Worm (Caenorhabditis elegans) whole organism, L2 larva: ENCODE results near the gene rrc-1.
A peak's percentile ranks its signal among the peaks of the same experiment; 100 is the strongest.

Experiments used
- F13H6.1 ChIP-seq: sonication (generic microtip); optimal IDR thresholded peaks from 2 replicates; lab custom pipeline; 2016; ENCODE audit warnings: missing genetic modification characterization, missing compliant biosample characterization
- R02D3.7 ChIP-seq: fragments of 150-350 bp; optimal IDR thresholded peaks from 2 replicates; lab custom pipeline; 2014; ENCODE audit warnings: missing biosample characterization, missing genetic modification characterization
- Y55F3AM.14 ChIP-seq: fragments of 200-800 bp; sonication (Bioruptor generic); optimal IDR thresholded peaks from 2 replicates; lab custom pipeline; 2018; ENCODE audit warnings: mild to moderate bottlenecking, missing genetic modification characterization, missing compliant biosample characterization
- ZK546.5 ChIP-seq: sonication (generic microtip); optimal IDR thresholded peaks from 2 replicates; lab custom pipeline; 2017; ENCODE audit warnings: missing biosample characterization, missing genetic modification characterization
- alr-1 ChIP-seq: fragments of 150-350 bp; optimal IDR thresholded peaks from 2 replicates; lab custom pipeline; 2014; ENCODE audit warnings: missing biosample characterization, missing genetic modification characterization
- aly-2 ChIP-seq: fragments of 150-350 bp; optimal IDR thresholded peaks from 2 replicates; lab custom pipeline; 2014; ENCODE audit warnings: missing biosample characterization, missing genetic modification characterization
- ama-1 ChIP-seq: fragments of 150-350 bp; optimal IDR thresholded peaks from 2 replicates; lab custom pipeline; 2018; ENCODE audit warnings: inconsistent platforms
- blmp-1 ChIP-seq: sonication (generic microtip); optimal IDR thresholded peaks from 2 replicates; lab custom pipeline; 2017; ENCODE audit warnings: missing genetic modification characterization, mild to moderate bottlenecking, missing compliant biosample characterization, antibody characterized with exemption, moderate library complexity; ENCODE audit not compliant: insufficient read depth
- ceh-16 ChIP-seq: fragments of 150-350 bp; optimal IDR thresholded peaks from 2 replicates; lab custom pipeline; 2014; ENCODE audit warnings: missing biosample characterization, missing genetic modification characterization
- ceh-82 ChIP-seq: fragments of 150-350 bp; optimal IDR thresholded peaks from 2 replicates; lab custom pipeline; 2014; ENCODE audit warnings: missing biosample characterization, missing genetic modification characterization
- crh-2 ChIP-seq: sonication (generic microtip); optimal IDR thresholded peaks from 2 replicates; lab custom pipeline; 2017; ENCODE audit warnings: missing biosample characterization, missing genetic modification characterization
- dmd-4 ChIP-seq: sonication (generic microtip); optimal IDR thresholded peaks from 2 replicates; lab custom pipeline; 2017; ENCODE audit warnings: missing biosample characterization, missing genetic modification characterization
- egl-27 ChIP-seq: sonication (generic microtip); optimal IDR thresholded peaks from 3 replicates; lab custom pipeline; 2017; ENCODE audit warnings: missing biosample characterization, missing genetic modification reagents, missing genetic modification characterization
- elt-3 ChIP-seq: sonication (generic microtip); optimal IDR thresholded peaks from 2 replicates; lab custom pipeline; 2017; ENCODE audit warnings: missing biosample characterization, missing genetic modification characterization
- fos-1 ChIP-seq: fragments of 150-350 bp; optimal IDR thresholded peaks from 2 replicates; lab custom pipeline; 2014; ENCODE audit warnings: missing biosample characterization, missing genetic modification characterization
- gmeb-1 ChIP-seq: fragments of 150-350 bp; optimal IDR thresholded peaks from 2 replicates; lab custom pipeline; 2014; ENCODE audit warnings: missing biosample characterization, missing genetic modification characterization
- lin-13 ChIP-seq: fragments of 150-350 bp; optimal IDR thresholded peaks from 2 replicates; lab custom pipeline; 2014; ENCODE audit warnings: missing biosample characterization, missing genetic modification reagents, missing genetic modification characterization
- lin-39 ChIP-seq: fragments of 150-350 bp; optimal IDR thresholded peaks from 2 replicates; lab custom pipeline; 2014; ENCODE audit warnings: missing biosample characterization, missing genetic modification reagents, missing genetic modification characterization
- lsy-2 ChIP-seq, 2 experiments: fragments of 150-350 bp in 1 of 2; sonication (generic microtip) in 1 of 2; optimal IDR thresholded peaks; 2 replicates each; lab custom pipeline; 2014 to 2017; ENCODE audit warnings: missing biosample characterization in 2 of 2, missing genetic modification characterization in 2 of 2
- mbf-1 ChIP-seq: sonication (generic microtip); optimal IDR thresholded peaks from 2 replicates; lab custom pipeline; 2017; ENCODE audit warnings: missing biosample characterization, missing genetic modification characterization
- nhr-11 ChIP-seq: fragments of 150-350 bp; optimal IDR thresholded peaks from 2 replicates; lab custom pipeline; 2014; ENCODE audit warnings: missing biosample characterization, missing genetic modification characterization
- nhr-12 ChIP-seq: fragments of 150-350 bp; optimal IDR thresholded peaks from 2 replicates; lab custom pipeline; 2014; ENCODE audit warnings: missing biosample characterization, missing genetic modification characterization
- nhr-129 ChIP-seq: fragments of 150-350 bp; optimal IDR thresholded peaks from 2 replicates; lab custom pipeline; 2014; ENCODE audit warnings: missing biosample characterization, missing genetic modification characterization
- nhr-21 ChIP-seq: fragments of 150-350 bp; optimal IDR thresholded peaks from 2 replicates; lab custom pipeline; 2014; ENCODE audit warnings: missing biosample characterization, missing genetic modification characterization
- nhr-23 ChIP-seq: fragments of 150-350 bp; optimal IDR thresholded peaks from 2 replicates; lab custom pipeline; 2014; ENCODE audit warnings: missing biosample characterization, missing genetic modification reagents, missing genetic modification characterization
- nhr-237 ChIP-seq: fragments of 150-350 bp; optimal IDR thresholded peaks from 2 replicates; lab custom pipeline; 2014; ENCODE audit warnings: missing biosample characterization, missing genetic modification characterization
- nhr-25 ChIP-seq: fragments of 150-350 bp; sonication (generic microtip); optimal IDR thresholded peaks from 3 replicates; lab custom pipeline; 2014; ENCODE audit warnings: missing biosample characterization, missing genetic modification characterization
- sem-4 ChIP-seq: fragments of 150-350 bp; optimal IDR thresholded peaks from 2 replicates; lab custom pipeline; 2014; ENCODE audit warnings: missing biosample characterization, missing genetic modification reagents, missing genetic modification characterization
- skn-1 ChIP-seq: sonication (generic microtip); optimal IDR thresholded peaks from 2 replicates; lab custom pipeline; 2017; ENCODE audit warnings: missing biosample characterization, missing genetic modification characterization
- sma-3 ChIP-seq: sonication (generic microtip); optimal IDR thresholded peaks from 2 replicates; lab custom pipeline; 2016; ENCODE audit warnings: missing genetic modification reagents, missing genetic modification characterization, missing compliant biosample characterization
- sma-9 ChIP-seq, 2 experiments: fragments of 150-350 bp in 1 of 2; sonication (generic microtip) in 1 of 2; optimal IDR thresholded peaks; 2 replicates each; lab custom pipeline; 2014 to 2016; ENCODE audit warnings: missing genetic modification characterization in 2 of 2, mild to moderate bottlenecking in 1 of 2, missing biosample characterization in 1 of 2, missing compliant biosample characterization in 1 of 2, missing genetic modification reagents in 1 of 2, moderate library complexity in 1 of 2
- snpc-4 ChIP-seq: fragments of 150-350 bp; optimal IDR thresholded peaks from 2 replicates; lab custom pipeline; 2014; ENCODE audit warnings: missing biosample characterization, missing genetic modification characterization
- unc-39 ChIP-seq: fragments of 150-350 bp; optimal IDR thresholded peaks from 2 replicates; lab custom pipeline; 2014; ENCODE audit warnings: missing biosample characterization, missing genetic modification characterization
- unc-55 ChIP-seq: fragments of 150-350 bp; sonication (generic microtip); optimal IDR thresholded peaks from 3 replicates; lab custom pipeline; 2014; ENCODE audit warnings: missing biosample characterization, missing genetic modification reagents, missing genetic modification characterization
- zag-1 ChIP-seq: fragments of 150-350 bp; optimal IDR thresholded peaks from 2 replicates; lab custom pipeline; 2014; ENCODE audit warnings: missing biosample characterization, missing genetic modification characterization
- ztf-11 ChIP-seq: sonication (generic microtip); optimal IDR thresholded peaks from 2 replicates; lab custom pipeline; 2017; ENCODE audit warnings: missing biosample characterization, missing genetic modification characterization
- ztf-4 ChIP-seq: fragments of 150-350 bp; optimal IDR thresholded peaks from 2 replicates; lab custom pipeline; 2014; ENCODE audit warnings: missing biosample characterization, missing genetic modification characterization

The rrc-1 gene

DNA sequence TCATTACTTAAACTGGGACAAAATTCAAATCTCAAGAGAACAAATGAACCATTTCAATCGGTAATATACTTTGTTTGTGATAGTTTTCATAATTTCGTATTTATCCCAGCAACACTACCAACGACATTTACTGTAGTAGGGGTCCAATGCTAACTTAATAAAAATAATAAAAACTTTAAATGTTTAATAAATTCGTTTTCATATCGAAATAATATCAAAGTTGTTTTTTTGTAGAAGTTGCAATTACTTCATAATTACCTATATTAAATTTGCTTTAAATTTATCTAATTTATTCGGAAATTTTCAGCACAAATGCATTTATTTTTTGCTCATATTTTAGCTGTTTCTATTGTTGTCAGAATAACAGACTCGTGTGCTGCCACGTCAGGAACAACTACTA lies 35.3 kb upstream of the rrc-1 start, which contains the start of gene R07B1.6:
TSS of gene R07B1.6 (plus strand) at position 301 of the 400 bp plus-strand sequence.
- no peak for TF ChIP-seq crh-2 (tag; lab: Kevin White, UChicago)
- TF ChIP-seq alr-1 (tag; lab: Kevin White, UChicago), result no peak
- TF ChIP-seq skn-1, result no peak
- no peak for TF ChIP-seq ceh-16 (tag; lab: Kevin White, UChicago)
- TF ChIP-seq nhr-25 (tag; lab: Kevin White, UChicago), result no peak
- no peak for TF ChIP-seq sem-4 (tag; lab: Kevin White, UChicago)
- TF ChIP-seq aly-2 (tag; lab: Kevin White, UChicago), result no peak
- TF ChIP-seq lin-13 (GFP tag; lab: Kevin White, UChicago), result no peak
- no peak for TF ChIP-seq sma-9 (GFP tag; optimal IDR thresholded peaks at IDR 0.05; lab: Kevin White, UChicago)
- no peak for TF ChIP-seq sma-9 (tag; optimal IDR thresholded peaks at IDR 0.05; lab: Kevin White, UChicago)
- TF ChIP-seq lsy-2 (tag; optimal IDR thresholded peaks at IDR 0.05; lab: Kevin White, UChicago), result no peak
- no peak for TF ChIP-seq Y55F3AM.14
- TF ChIP-seq nhr-23 (tag; lab: Kevin White, UChicago), result no peak
- TF ChIP-seq lin-39, result no peak
- TF ChIP-seq dmd-4 (tag; lab: Kevin White, UChicago), result no peak
- no peak for TF ChIP-seq nhr-129 (tag; lab: Kevin White, UChicago)
- TF ChIP-seq gmeb-1 (tag; lab: Kevin White, UChicago), result no peak
- no peak for TF ChIP-seq nhr-11
- TF ChIP-seq nhr-12 (tag; lab: Kevin White, UChicago), result no peak
- TF ChIP-seq nhr-237 (tag; lab: Kevin White, UChicago), result no peak

DNA sequence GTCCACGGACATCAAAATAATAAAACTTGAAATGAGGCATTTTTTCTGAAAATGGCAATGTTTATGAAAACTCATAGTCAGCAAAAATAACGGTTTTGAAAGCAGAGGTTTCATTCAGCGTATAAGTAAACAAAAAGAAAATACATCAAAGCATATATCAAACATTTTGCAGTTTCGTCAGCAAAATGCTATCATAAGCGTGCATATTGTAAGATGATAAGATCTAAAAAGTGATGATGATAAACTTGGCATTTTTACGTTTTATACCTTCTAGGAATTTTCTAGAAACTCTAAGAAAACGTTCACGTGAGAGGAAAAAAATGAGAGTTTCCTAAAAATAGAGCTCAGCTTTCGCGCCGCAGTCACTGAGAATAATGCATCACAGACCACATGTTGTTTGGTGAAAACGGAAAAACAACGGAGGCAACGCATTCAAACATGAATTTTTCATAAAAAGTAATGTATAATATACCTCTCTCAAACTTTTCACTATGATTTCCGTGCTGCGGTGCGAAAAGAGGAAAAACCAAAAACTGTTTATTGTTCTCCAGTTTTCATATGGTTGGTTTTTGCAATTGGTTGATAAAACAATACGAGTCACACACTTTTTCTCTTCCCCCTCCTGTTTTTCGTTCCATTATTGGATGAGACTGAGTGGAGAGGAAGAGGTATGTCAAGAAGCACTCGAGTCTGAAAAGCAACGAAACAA lies 32.0 kb upstream of the rrc-1 start, which contains the start of the genes gst-36 and R07B1.5:
TSS of gene gst-36 (minus strand) at position 45 of the 709 bp plus-strand sequence.
TSS of gene R07B1.5 (plus strand) at position 665 of the 709 bp plus-strand sequence.
- TF ChIP-seq ztf-4 (tag; lab: Kevin White, UChicago) (no peak), crh-2 (tag; lab: Kevin White, UChicago) (peak; percentile 33), zag-1 (tag; lab: Kevin White, UChicago) (no peak), aly-2 (tag; lab: Kevin White, UChicago) (no peak), ZK546.5 (tag; lab: Kevin White, UChicago) (no peak), fos-1 (tag; lab: Kevin White, UChicago) (peak; percentile 64), blmp-1 (tag; lab: Kevin White, UChicago) (no peak), sem-4 (tag; lab: Kevin White, UChicago) (no peak), unc-55 (no peak), nhr-23 (tag; lab: Kevin White, UChicago) (no peak), egl-27 (tag; lab: Kevin White, UChicago) (no peak), F13H6.1 (tag; lab: Kevin White, UChicago) (no peak), ceh-82 (tag; lab: Kevin White, UChicago) (no peak), snpc-4 (tag; lab: Kevin White, UChicago) (no peak), mbf-1 (tag; lab: Kevin White, UChicago) (no peak), ztf-11 (tag; lab: Kevin White, UChicago) (no peak), nhr-21 (tag; lab: Kevin White, UChicago) (no peak), ceh-16 (tag; lab: Kevin White, UChicago) (no peak), skn-1 (peak; percentile 39), nhr-25 (tag; lab: Kevin White, UChicago) (no peak), unc-39 (no peak), elt-3 (tag; lab: Kevin White, UChicago) (no peak), lin-13 (GFP tag; lab: Kevin White, UChicago) (no peak)
- TF ChIP-seq, all 48 proteins: peak for 3

DNA sequence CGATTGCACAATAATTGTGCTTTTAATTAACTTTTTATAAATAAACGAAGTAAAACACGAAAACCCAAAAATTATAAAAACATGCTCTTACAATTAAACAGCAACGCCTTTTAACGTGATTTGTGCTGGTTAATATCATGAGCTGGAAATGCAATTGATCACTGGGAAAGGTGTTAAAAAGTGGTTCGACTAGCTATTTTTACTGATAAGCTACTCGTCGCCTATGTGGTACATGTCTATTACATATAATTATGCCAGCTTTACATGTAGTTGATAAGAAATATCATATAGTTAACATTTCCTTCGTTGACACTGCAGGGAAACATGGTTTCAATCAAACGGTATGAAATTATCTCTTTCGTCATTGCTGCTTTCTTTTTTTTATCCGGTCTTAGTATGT lies 27.0 kb upstream of the rrc-1 start, which contains the start of gene scav-5:
TSS of gene scav-5 (plus strand) at position 297 of the 400 bp plus-strand sequence.
- no peak for TF ChIP-seq nhr-129 (tag; lab: Kevin White, UChicago)
- TF ChIP-seq ama-1, result no peak
- no peak for TF ChIP-seq egl-27 (tag; lab: Kevin White, UChicago)
- peak; percentile 1 for TF ChIP-seq gmeb-1 (tag; lab: Kevin White, UChicago)
- TF ChIP-seq skn-1, result peak; percentile 66
- peak; percentile 5 for TF ChIP-seq sma-3
- TF ChIP-seq crh-2 (tag; lab: Kevin White, UChicago), result peak; percentile 57
- TF ChIP-seq unc-39, result no peak
- TF ChIP-seq fos-1 (tag; lab: Kevin White, UChicago), result peak; percentile 91
- no peak for TF ChIP-seq R02D3.7
- TF ChIP-seq sma-9 (GFP tag; optimal IDR thresholded peaks at IDR 0.05; lab: Kevin White, UChicago), result peak; percentile 13
- TF ChIP-seq sma-9 (tag; optimal IDR thresholded peaks at IDR 0.05; lab: Kevin White, UChicago), result no peak
